Fruit fly (Drosophila melanogaster): ENCODE data around the gene CG13893.

CG13893 gene

dm6 chr3L:561772-562454 is 41.9 kb downstream of the CG13893 start:
- TF ChIP-seq CG1620 (GFP tag; optimal IDR thresholded peaks at IDR 0.05) (no peak), Clk (GFP tag; optimal IDR thresholded peaks at IDR 0.05) (no peak), CG33017 (tag; optimal IDR thresholded peaks at IDR 0.05) (no peak)

- TF ChIP-seq bab1 (GFP tag; optimal IDR thresholded peaks at IDR 0.05) (no peak), CG33017 (tag; optimal IDR thresholded peaks at IDR 0.05) (no peak), CG11617 (GFP tag; optimal IDR thresholded peaks at IDR 0.05) (no peak), Clk (GFP tag; optimal IDR thresholded peaks at IDR 0.05) (no peak), pad (GFP tag; optimal IDR thresholded peaks at IDR 0.05) (no peak), CG7101 (tag; optimal IDR thresholded peaks at IDR 0.05) (no peak), Mnt (GFP tag; optimal IDR thresholded peaks at IDR 0.05) (no peak), Hr96 (GFP tag; optimal IDR thresholded peaks at IDR 0.05) (no peak), ovo (GFP tag; optimal IDR thresholded peaks at IDR 0.05) (no peak), cnc (optimal IDR thresholded peaks at IDR 0.05) (no peak), kay (GFP tag; ENCODE audit: borderline replicate concordance) (no peak), cic (GFP tag; optimal IDR thresholded peaks at IDR 0.05) (no peak), CG14711 (tag; optimal IDR thresholded peaks at IDR 0.05) (no peak), toe (GFP tag; optimal IDR thresholded peaks at IDR 0.05) (no peak), CG12768 (GFP tag; optimal IDR thresholded peaks at IDR 0.05) (no peak)
Observed at dm6 chr3L:561117-561516, 42.7 kb downstream of the CG13893 start.

- TF ChIP-seq CG12768 (GFP tag; optimal IDR thresholded peaks at IDR 0.05) (peak; percentile 3), cic (GFP tag; optimal IDR thresholded peaks at IDR 0.05) (peak; percentile 73), Mnt (GFP tag; optimal IDR thresholded peaks at IDR 0.05) (peak; percentile 45), kay (GFP tag; ENCODE audit: borderline replicate concordance) (no peak)
Observed at dm6 chr3L:559390-560034, 44.3 kb downstream of the CG13893 start.

dm6 chr3L:557294-557693 is 46.5 kb downstream of the CG13893 start:
- TF ChIP-seq kay (GFP tag; ENCODE audit: borderline replicate concordance) (no peak), CG5204 (GFP tag; optimal IDR thresholded peaks at IDR 0.05) (peak; percentile 21), CG14711 (tag; optimal IDR thresholded peaks at IDR 0.05) (peak; percentile 7), CG1620 (GFP tag; optimal IDR thresholded peaks at IDR 0.05) (no peak), Crg-1 (GFP tag; optimal IDR thresholded peaks at IDR 0.05) (no peak), CG7101 (tag; optimal IDR thresholded peaks at IDR 0.05) (no peak), Clk (GFP tag; optimal IDR thresholded peaks at IDR 0.05) (no peak), tj (GFP tag; optimal IDR thresholded peaks at IDR 0.05) (peak; percentile 30), Hr96 (GFP tag; optimal IDR thresholded peaks at IDR 0.05) (peak; percentile 31), toe (GFP tag; optimal IDR thresholded peaks at IDR 0.05) (no peak)

- peak; percentile 94 for TF ChIP-seq tj (GFP tag; optimal IDR thresholded peaks at IDR 0.05)
- no peak for TF ChIP-seq CG11617 (GFP tag; optimal IDR thresholded peaks at IDR 0.05)
Observed at dm6 chr3L:555898-556540, 47.8 kb downstream of the CG13893 start.

- TF ChIP-seq pad (GFP tag; optimal IDR thresholded peaks at IDR 0.05): no peak
- TF ChIP-seq Clk (GFP tag; optimal IDR thresholded peaks at IDR 0.05): no peak
- TF ChIP-seq CG1620 (GFP tag; optimal IDR thresholded peaks at IDR 0.05): no peak
- no peak for TF ChIP-seq CG7045 (GFP tag; optimal IDR thresholded peaks at IDR 0.05)
- no peak for TF ChIP-seq toe (GFP tag; optimal IDR thresholded peaks at IDR 0.05)
- TF ChIP-seq bab1 (GFP tag; optimal IDR thresholded peaks at IDR 0.05): peak; percentile 18
- no peak for TF ChIP-seq CG7101 (tag; optimal IDR thresholded peaks at IDR 0.05)
Observed at dm6 chr3L:555326-555725, 48.5 kb downstream of the CG13893 start.

- TF ChIP-seq bab1 (GFP tag; optimal IDR thresholded peaks at IDR 0.05): no peak
- TF ChIP-seq CG12768 (GFP tag; optimal IDR thresholded peaks at IDR 0.05): no peak
- TF ChIP-seq cic (GFP tag; optimal IDR thresholded peaks at IDR 0.05): no peak
Observed at dm6 chr3L:554577-554976, 49.2 kb downstream of the CG13893 start.

- peak; percentile 53 for TF ChIP-seq CG12768 (GFP tag; optimal IDR thresholded peaks at IDR 0.05)
- peak; percentile 68 for TF ChIP-seq CG14711 (tag; optimal IDR thresholded peaks at IDR 0.05)
- no peak for TF ChIP-seq ovo (GFP tag; optimal IDR thresholded peaks at IDR 0.05)
- TF ChIP-seq CG33017 (tag; optimal IDR thresholded peaks at IDR 0.05): peak; percentile 52
- TF ChIP-seq bab1 (GFP tag; optimal IDR thresholded peaks at IDR 0.05): peak; percentile 88
- peak; percentile 68 for TF ChIP-seq CG7101 (tag; optimal IDR thresholded peaks at IDR 0.05)
- TF ChIP-seq CG11617 (GFP tag; optimal IDR thresholded peaks at IDR 0.05): peak; percentile 38
- TF ChIP-seq CG7045 (GFP tag; optimal IDR thresholded peaks at IDR 0.05): peak; percentile 55
- peak; percentile 41 for TF ChIP-seq tj (GFP tag; optimal IDR thresholded peaks at IDR 0.05)
- no peak for TF ChIP-seq CG5204 (GFP tag; optimal IDR thresholded peaks at IDR 0.05)
- no peak for TF ChIP-seq Mnt (GFP tag; optimal IDR thresholded peaks at IDR 0.05)
Observed at dm6 chr3L:552950-553349, 50.9 kb downstream of the CG13893 start.

Measured in whole organism, adult.